Worm (Caenorhabditis elegans): ENCODE data around the gene Y54E2A.5.

DNA sequence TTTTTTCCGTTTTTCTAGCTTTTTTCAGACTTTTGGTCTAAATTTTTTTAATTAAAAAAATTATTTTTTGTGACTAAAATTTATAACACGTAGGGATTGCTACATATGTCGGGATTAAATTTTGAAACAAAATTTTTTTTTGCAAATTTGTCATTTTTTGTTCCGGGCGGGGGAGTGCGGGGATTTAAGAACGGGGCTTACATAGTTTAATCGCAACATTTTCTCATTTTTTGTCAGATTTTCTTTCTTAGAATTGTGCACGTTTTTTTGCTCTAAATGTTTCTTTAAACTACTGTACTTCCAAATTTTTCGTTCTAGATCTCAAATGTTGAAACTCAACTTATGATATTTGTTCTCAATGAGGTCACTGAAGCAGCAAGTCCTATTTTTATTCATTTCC is 33.1 kb upstream of the Y54E2A.5 start, which contains the start of gene Y54E2A.10:
- TF ChIP-seq him-1 (tag; optimal IDR thresholded peaks at IDR 0.05) (no peak), F55B11.4 (tag; optimal IDR thresholded peaks at IDR 0.05; ENCODE audit: borderline replicate concordance, insufficient read depth) (no peak), nfya-1 (tag; optimal IDR thresholded peaks at IDR 0.05; ENCODE audit: borderline replicate concordance, insufficient read depth) (no peak), ceh-58 (GFP tag; IDR thresholded peaks at IDR 0.05) (no peak), F33H1.4 (GFP tag; IDR thresholded peaks at IDR 0.05) (no peak), nhr-27 (tag; optimal IDR thresholded peaks at IDR 0.05) (no peak), K11D2.4 (GFP tag; IDR thresholded peaks at IDR 0.05) (no peak), pbrm-1 (GFP tag; IDR thresholded peaks at IDR 0.05) (no peak)

All from whole organism, young adult.